Worm (Caenorhabditis elegans): ENCODE results near the gene R09D1.13.

DNA sequence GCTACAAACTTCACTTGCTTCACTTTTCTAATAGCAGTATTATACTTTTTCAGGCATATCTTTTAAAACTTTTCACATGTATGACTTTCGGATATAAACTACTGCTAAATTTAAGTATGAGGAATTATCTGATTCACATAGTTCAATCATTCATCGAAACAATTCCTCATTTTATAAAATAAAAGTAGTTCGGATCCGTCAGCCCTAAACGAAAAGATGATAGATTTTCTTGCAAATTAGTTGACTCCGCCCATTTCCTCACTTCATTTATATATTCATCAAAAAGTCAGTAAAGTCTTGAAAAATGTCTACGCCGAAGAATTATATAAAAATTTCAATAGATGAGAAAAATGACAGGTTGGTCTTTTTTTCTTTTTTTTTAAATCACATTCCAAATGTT is 32.3 kb upstream of the R09D1.13 start, which contains the start of gene chil-27:
- no peak for TF ChIP-seq ama-1 (optimal IDR thresholded peaks at IDR 0.05)
- no peak for TF ChIP-seq pes-1 (GFP tag; IDR thresholded peaks at IDR 0.05)
- no peak for TF ChIP-seq hmg-4 (GFP tag; optimal IDR thresholded peaks at IDR 0.05)
- no peak for TF ChIP-seq flt-1 (GFP tag; IDR thresholded peaks at IDR 0.05)
- no peak for TF ChIP-seq B0310.2 (tag; optimal IDR thresholded peaks at IDR 0.05)
- TF ChIP-seq hmbx-1 (tag; optimal IDR thresholded peaks at IDR 0.05) = no peak
- no peak for TF ChIP-seq ceh-13 (GFP tag; optimal IDR thresholded peaks at IDR 0.05)
- TF ChIP-seq sea-1 (GFP tag; conservative IDR thresholded peaks at IDR 0.05) = no peak
